Fruit fly (Drosophila melanogaster) whole organism, pupa: ENCODE measurements around the gene TyrR.

Source experiments
- CG10348 ChIP-seq: fragments of 200-800 bp; sonication (Bioruptor generic); IDR thresholded peaks from 2 replicates; pipeline ENCODE4 v1.3.6; 2022; ENCODE audit warnings: missing biosample characterization, missing genetic modification characterization
- CG12605 ChIP-seq: fragments of 200-800 bp; sonication (Bioruptor generic); IDR thresholded peaks from 2 replicates; pipeline ENCODE4 v1.3.6; 2022; ENCODE audit warnings: missing biosample characterization, missing genetic modification characterization
- CG13204 ChIP-seq: fragments of 200-800 bp; sonication (Bioruptor generic); optimal IDR thresholded peaks from 2 replicates; lab custom pipeline; 2018; ENCODE audit warnings: missing biosample characterization, mild to moderate bottlenecking, missing genetic modification characterization, moderate library complexity
- CG14655 ChIP-seq: fragments of 200-800 bp; sonication (Bioruptor generic); optimal IDR thresholded peaks from 3 replicates; lab custom pipeline; 2017; ENCODE audit warnings: mild to moderate bottlenecking, missing biosample characterization, missing genetic modification reagents, missing genetic modification characterization
- CG15710 ChIP-seq: fragments of 200-800 bp; sonication (Bioruptor generic); optimal IDR thresholded peaks from 2 replicates; lab custom pipeline; 2018; ENCODE audit warnings: missing biosample characterization, mild to moderate bottlenecking, missing genetic modification characterization, moderate library complexity
- CG17806 ChIP-seq: fragments of 200-800 bp; sonication (Bioruptor generic); optimal IDR thresholded peaks from 2 replicates; lab custom pipeline; 2018; ENCODE audit warnings: missing biosample characterization, mild to moderate bottlenecking, missing genetic modification characterization, moderate library complexity
- CG32121 ChIP-seq: fragments of 200-800 bp; sonication (Bioruptor generic); IDR thresholded peaks from 2 replicates; pipeline ENCODE4 v1.3.6; 2022; ENCODE audit warnings: missing biosample characterization, missing genetic modification characterization
- CG34367 ChIP-seq: fragments of 200-800 bp; sonication (Bioruptor generic); optimal IDR thresholded peaks from 2 replicates; lab custom pipeline; 2018; ENCODE audit warnings: missing biosample characterization, mild to moderate bottlenecking, missing genetic modification characterization
- CG4496 ChIP-seq: fragments of 200-800 bp; sonication (Bioruptor generic); IDR thresholded peaks from 3 replicates; pipeline ENCODE4 v1.3.6; 2022; ENCODE audit warnings: missing biosample characterization, missing genetic modification characterization
- CG8159 ChIP-seq: fragments of 200-800 bp; sonication (Bioruptor generic); optimal IDR thresholded peaks from 3 replicates; lab custom pipeline; 2018; ENCODE audit warnings: missing biosample characterization, mild to moderate bottlenecking, missing genetic modification characterization, moderate library complexity
- CG8301 ChIP-seq: fragments of 200-800 bp; sonication (Bioruptor generic); optimal IDR thresholded peaks from 2 replicates; lab custom pipeline; 2018; ENCODE audit warnings: missing biosample characterization, mild to moderate bottlenecking, missing genetic modification characterization
- CG9948 ChIP-seq: fragments of 200-800 bp; sonication (Bioruptor generic); optimal IDR thresholded peaks from 2 replicates; lab custom pipeline; 2018; ENCODE audit warnings: missing biosample characterization, mild to moderate bottlenecking, missing genetic modification characterization, moderate library complexity
- D1 ChIP-seq: fragments of 200-800 bp; sonication (Bioruptor generic); optimal IDR thresholded peaks from 2 replicates; lab custom pipeline; 2018; ENCODE audit warnings: missing biosample characterization, mild to moderate bottlenecking, missing genetic modification characterization, moderate library complexity
- EcR ChIP-seq: fragments of 200-800 bp; sonication (Bioruptor generic); optimal IDR thresholded peaks from 3 replicates; lab custom pipeline; 2019; ENCODE audit warnings: missing biosample characterization, missing genetic modification characterization, mild to moderate bottlenecking, moderate library complexity, missing genetic modification reagents
- Ets98B ChIP-seq: fragments of 200-800 bp; sonication (Bioruptor generic); IDR thresholded peaks from 2 replicates; pipeline ENCODE4 v1.3.6; 2022; ENCODE audit warnings: missing biosample characterization, missing genetic modification characterization
- Pif1A ChIP-seq: fragments of 200-800 bp; sonication (Bioruptor generic); optimal IDR thresholded peaks from 3 replicates; lab custom pipeline; 2016; ENCODE audit warnings: missing biosample characterization, missing genetic modification characterization
- Pif1B ChIP-seq: fragments of 200-800 bp; sonication (Bioruptor generic); optimal IDR thresholded peaks from 3 replicates; lab custom pipeline; 2016; ENCODE audit warnings: missing biosample characterization, missing genetic modification characterization
- Snoo ChIP-seq: fragments of 200-800 bp; sonication (Bioruptor generic); optimal IDR thresholded peaks from 3 replicates; lab custom pipeline; 2017; ENCODE audit warnings: missing biosample characterization, mild to moderate bottlenecking, missing genetic modification characterization, inconsistent platforms
- fd96Ca ChIP-seq: fragments of 200-800 bp; sonication (Bioruptor generic); IDR thresholded peaks from 3 replicates; pipeline ENCODE4 v1.3.6; 2022; ENCODE audit warnings: missing biosample characterization, missing genetic modification characterization
- gl ChIP-seq: fragments of 200-800 bp; sonication (Bioruptor generic); optimal IDR thresholded peaks from 2 replicates; lab custom pipeline; 2018; ENCODE audit warnings: missing biosample characterization, mild to moderate bottlenecking, missing genetic modification characterization
- rn ChIP-seq: fragments of 200-800 bp; sonication (Bioruptor generic); IDR thresholded peaks from 2 replicates; pipeline ENCODE4 v1.3.6; 2022; ENCODE audit warnings: missing biosample characterization, missing genetic modification characterization

TyrR gene

DNA sequence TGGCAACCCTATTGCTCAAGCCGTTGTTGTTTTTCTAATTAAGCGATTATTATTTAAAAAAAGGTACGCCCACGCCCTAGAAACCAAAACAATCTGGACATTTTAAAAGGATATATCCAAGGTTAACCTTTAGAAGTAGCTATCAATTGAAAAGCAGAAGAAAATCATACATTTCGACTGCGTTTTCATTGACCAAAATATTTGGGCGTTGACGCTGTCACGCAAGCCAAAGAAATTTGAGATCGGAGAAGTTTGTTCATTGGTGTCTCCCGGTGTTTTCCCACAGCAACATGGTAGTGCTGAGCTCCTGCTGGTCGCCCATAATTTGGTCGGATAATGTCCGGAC lies 32.1 kb upstream of the TyrR start, which contains the start of gene pasi1:
TSS of gene pasi1 (plus strand) at position 1 of the 346 bp plus-strand sequence.
- no peak for TF ChIP-seq CG17806 (tag; lab: Kevin White, UChicago)
- no peak for TF ChIP-seq CG34367 (tag; lab: Kevin White, UChicago)
- TF ChIP-seq CG12605 (GFP tag; lab: Robert Waterston, UW), result no peak
- no peak for TF ChIP-seq gl
- no peak for TF ChIP-seq CG14655 (GFP tag; lab: Kevin White, UChicago)
- TF ChIP-seq CG10348, result no peak
- no peak for TF ChIP-seq D1 (tag; lab: Kevin White, UChicago)
- TF ChIP-seq CG4496 (GFP tag; lab: Robert Waterston, UW), result no peak
- no peak for TF ChIP-seq CG15710 (tag; lab: Kevin White, UChicago)
- TF ChIP-seq fd96Ca (GFP tag; lab: Robert Waterston, UW), result no peak

DNA sequence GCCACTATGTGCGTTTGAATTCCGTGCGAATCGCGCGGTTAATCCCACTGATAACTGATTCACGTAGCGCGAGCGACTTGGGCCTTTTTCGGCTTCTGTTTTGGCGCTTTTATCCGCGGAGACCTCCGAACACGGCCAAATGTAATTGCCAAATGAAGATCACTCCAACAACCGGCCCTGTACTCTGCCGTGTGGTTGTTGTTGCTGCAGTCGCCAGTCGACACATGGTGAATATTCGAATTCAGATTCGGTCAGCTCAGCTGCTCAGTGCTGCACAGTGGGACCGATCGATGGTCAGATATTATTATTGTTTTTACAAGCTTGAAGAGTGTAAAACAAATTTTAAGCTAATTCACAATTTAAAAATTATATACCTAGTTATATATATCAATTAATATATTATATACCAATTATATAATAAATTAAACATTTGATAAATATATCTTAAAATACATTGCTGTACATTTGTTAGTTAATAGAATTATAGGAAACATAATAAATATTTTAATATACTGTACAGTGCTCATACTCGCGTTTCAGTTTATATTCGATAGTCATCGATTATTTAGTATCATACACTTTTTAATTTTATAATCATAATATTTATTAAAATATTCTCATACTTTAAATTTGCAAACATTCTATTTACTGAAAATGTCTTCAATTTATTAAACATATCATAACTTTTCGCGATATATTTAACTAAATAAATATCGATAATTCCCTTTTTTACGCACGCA lies 31.5 kb upstream of the TyrR start, which contains the start of gene CG43102:
TSS of gene CG43102 (minus strand) at position 156 of the 740 bp plus-strand sequence.
- TF ChIP-seq gl (peak; percentile 12), CG34367 (tag; lab: Kevin White, UChicago) (peak; percentile 45), CG13204 (no peak), CG12605 (GFP tag; lab: Robert Waterston, UW) (peak; percentile 59), CG14655 (GFP tag; lab: Kevin White, UChicago) (peak; percentile 64), rn (GFP tag; lab: Robert Waterston, UW) (peak; percentile 44; the same call in 1 of the 2 replicates), CG17806 (tag; lab: Kevin White, UChicago) (peak; percentile 89), CG9948 (peak; percentile 50), D1 (tag; lab: Kevin White, UChicago) (no peak), CG8159 (tag; lab: Kevin White, UChicago) (peak; percentile 65), Ets98B (GFP tag; lab: Robert Waterston, UW) (peak; percentile 80), EcR (GFP tag; lab: Kevin White, UChicago) (no peak), CG32121 (peak; percentile 70), CG8301 (tag; lab: Kevin White, UChicago) (peak; percentile 59), CG4496 (GFP tag; lab: Robert Waterston, UW) (peak; percentile 85), fd96Ca (GFP tag; lab: Robert Waterston, UW) (peak; percentile 76), CG15710 (tag; lab: Kevin White, UChicago) (peak; percentile 61), Pif1B (GFP tag; lab: Kevin White, UChicago) (peak; percentile 81), CG10348 (no peak), Pif1A (peak; percentile 72), Snoo (peak; percentile 63)
- TF ChIP-seq, all 21 proteins: peak for 17

DNA sequence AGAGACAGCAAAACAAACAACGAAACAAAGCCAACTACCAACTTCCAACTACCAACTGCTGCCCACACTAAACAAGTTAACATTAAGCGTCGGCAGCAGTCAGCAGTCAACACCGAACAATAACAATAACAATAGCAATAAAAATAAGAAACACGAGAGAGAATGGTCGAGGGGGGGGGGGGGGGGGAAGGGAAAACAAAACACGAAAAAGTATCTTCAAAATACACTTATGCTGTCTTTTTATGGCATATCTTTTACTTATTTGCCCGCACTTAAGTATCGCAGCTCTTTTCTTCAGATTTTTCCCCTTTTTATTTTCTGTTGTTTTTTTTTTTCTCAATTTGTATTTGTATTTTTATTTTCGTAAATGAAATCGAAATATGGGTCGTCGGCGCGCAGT lies 30.3 kb upstream of the TyrR start:
- no peak for TF ChIP-seq CG14655 (GFP tag; lab: Kevin White, UChicago)
- TF ChIP-seq Pif1B (GFP tag; lab: Kevin White, UChicago), result no peak
- no peak for TF ChIP-seq CG17806 (tag; lab: Kevin White, UChicago)
- TF ChIP-seq D1 (tag; lab: Kevin White, UChicago), result no peak
- no peak for TF ChIP-seq Snoo
- no peak for TF ChIP-seq CG12605 (GFP tag; lab: Robert Waterston, UW)
- no peak for TF ChIP-seq CG10348
- TF ChIP-seq CG8159 (tag; lab: Kevin White, UChicago), result no peak
- TF ChIP-seq EcR (GFP tag; lab: Kevin White, UChicago), result no peak
- no peak for TF ChIP-seq CG15710 (tag; lab: Kevin White, UChicago)
- no peak for TF ChIP-seq CG8301 (tag; lab: Kevin White, UChicago)
- no peak for TF ChIP-seq CG4496 (GFP tag; lab: Robert Waterston, UW)
- TF ChIP-seq CG9948, result no peak
- TF ChIP-seq CG32121, result no peak
- TF ChIP-seq fd96Ca (GFP tag; lab: Robert Waterston, UW), result no peak
- TF ChIP-seq CG13204, result no peak
- TF ChIP-seq CG34367 (tag; lab: Kevin White, UChicago), result no peak

DNA sequence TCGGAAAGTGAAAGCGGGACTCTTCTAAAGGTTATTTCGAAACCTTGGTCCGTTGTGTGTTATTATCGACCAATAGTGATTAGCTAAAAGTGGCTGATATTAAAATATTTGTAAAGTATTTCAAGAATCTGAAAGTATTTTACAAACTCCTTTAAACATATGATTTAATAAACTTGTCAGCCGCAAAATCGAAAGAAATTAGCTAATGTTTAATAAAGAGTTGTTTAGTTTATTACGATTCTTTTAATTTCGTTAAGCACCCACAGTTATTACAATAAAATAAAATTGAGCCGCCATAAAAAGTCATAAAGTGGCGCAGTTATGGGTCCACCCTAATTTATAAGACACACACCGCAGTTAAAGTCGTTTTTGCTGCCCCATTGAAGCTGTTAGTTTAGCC lies 26.9 kb upstream of the TyrR start:
- TF ChIP-seq CG9948 (no peak), CG12605 (GFP tag; lab: Robert Waterston, UW) (no peak), CG8159 (tag; lab: Kevin White, UChicago) (peak; percentile 62), Snoo (no peak), CG15710 (tag; lab: Kevin White, UChicago) (no peak), CG17806 (tag; lab: Kevin White, UChicago) (peak; percentile 5), CG14655 (GFP tag; lab: Kevin White, UChicago) (peak; percentile 22), CG4496 (GFP tag; lab: Robert Waterston, UW) (no peak), CG32121 (peak; percentile 21; the same call in 1 of the 2 replicates), CG34367 (tag; lab: Kevin White, UChicago) (no peak)

DNA sequence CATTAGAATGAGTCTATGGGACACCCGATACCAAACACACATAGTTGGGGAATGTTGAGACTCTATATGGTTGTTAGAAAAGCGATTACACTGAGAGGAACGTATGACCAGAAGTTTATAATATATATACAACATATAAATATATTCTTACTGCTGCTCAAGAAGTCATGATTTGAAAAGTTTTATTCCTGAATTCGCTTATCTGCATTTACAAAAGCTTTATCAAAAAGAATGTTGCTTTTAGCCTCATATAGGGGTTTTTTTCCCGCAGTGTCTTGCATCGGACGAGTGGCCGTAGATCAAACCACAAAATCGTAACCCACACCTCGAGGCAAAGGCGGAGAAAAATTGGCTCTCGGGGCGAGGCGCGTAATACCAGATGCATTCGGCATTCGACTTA lies 24.8 kb upstream of the TyrR start:
- TF ChIP-seq CG34367 (tag; lab: Kevin White, UChicago), result no peak
- TF ChIP-seq D1 (tag; lab: Kevin White, UChicago), result no peak
- TF ChIP-seq CG9948, result no peak
- TF ChIP-seq CG8159 (tag; lab: Kevin White, UChicago), result no peak
- no peak for TF ChIP-seq CG12605 (GFP tag; lab: Robert Waterston, UW)
- peak; percentile 27; the same call in 1 of the 2 replicates for TF ChIP-seq Ets98B (GFP tag; lab: Robert Waterston, UW)
- TF ChIP-seq CG32121, result peak; percentile 31
- TF ChIP-seq Snoo, result no peak
- TF ChIP-seq CG8301 (tag; lab: Kevin White, UChicago), result peak; percentile 24
- no peak for TF ChIP-seq fd96Ca (GFP tag; lab: Robert Waterston, UW)
- no peak for TF ChIP-seq CG4496 (GFP tag; lab: Robert Waterston, UW)
- TF ChIP-seq EcR (GFP tag; lab: Kevin White, UChicago), result no peak
- TF ChIP-seq CG15710 (tag; lab: Kevin White, UChicago), result no peak
- peak; percentile 53 for TF ChIP-seq CG14655 (GFP tag; lab: Kevin White, UChicago)
